Fruit fly (Drosophila melanogaster): ENCODE measurements around the gene Porin2.
A peak's percentile ranks its signal among the peaks of the same experiment; 100 is the strongest.

Gene Porin2

dm6 chr2L:10800877-10801719 lies 45.7 kb downstream of the Porin2 start, which contains the start of gene CG31869:
TSS of gene CG31869 (minus strand) at chr2L:10801109.
- TF ChIP-seq Snoo (tag; optimal IDR thresholded peaks at IDR 0.05), result no peak
- TF ChIP-seq CG32121 (GFP tag; IDR thresholded peaks at IDR 0.05), result peak; percentile 52
- peak; percentile 11 for TF ChIP-seq CG14655 (GFP tag; optimal IDR thresholded peaks at IDR 0.05)
- TF ChIP-seq CG4496 (GFP tag; IDR thresholded peaks at IDR 0.05), result peak; percentile 63; the same call in 2 of the 3 replicates
- peak; percentile 10 for TF ChIP-seq CG34367 (tag; optimal IDR thresholded peaks at IDR 0.05)
- TF ChIP-seq CG8301 (tag; optimal IDR thresholded peaks at IDR 0.05), result no peak
- TF ChIP-seq rn (GFP tag; IDR thresholded peaks at IDR 0.05), result 0 out of 2 replicates have a peak, but pooled peaks have one; percentile 14
- peak; percentile 63; the same call in 1 of the 3 replicates for TF ChIP-seq fd96Ca (GFP tag; IDR thresholded peaks at IDR 0.05)
- TF ChIP-seq CG13204 (GFP tag; optimal IDR thresholded peaks at IDR 0.05), result peak; percentile 78
- peak; percentile 7 for TF ChIP-seq CG9948 (tag; optimal IDR thresholded peaks at IDR 0.05)
- TF ChIP-seq Ets98B (GFP tag; IDR thresholded peaks at IDR 0.05), result peak; percentile 43; the same call in 1 of the 2 replicates
- TF ChIP-seq CG17806 (tag; optimal IDR thresholded peaks at IDR 0.05), result peak; percentile 7
- TF ChIP-seq D1 (tag; optimal IDR thresholded peaks at IDR 0.05), result no peak
- TF ChIP-seq CG15710 (tag; optimal IDR thresholded peaks at IDR 0.05), result no peak
- no peak for TF ChIP-seq CG10348 (GFP tag; IDR thresholded peaks at IDR 0.05)
- peak; percentile 30 for TF ChIP-seq Pif1A (GFP tag; optimal IDR thresholded peaks at IDR 0.05)
- TF ChIP-seq CG12605 (GFP tag; IDR thresholded peaks at IDR 0.05), result no peak
- TF ChIP-seq CG8159 (tag; optimal IDR thresholded peaks at IDR 0.05), result peak; percentile 6
- no peak for TF ChIP-seq EcR (GFP tag; optimal IDR thresholded peaks at IDR 0.05)
- peak; percentile 19 for TF ChIP-seq Pif1B (GFP tag; optimal IDR thresholded peaks at IDR 0.05)
- peak; percentile 4 for TF ChIP-seq gl (tag; optimal IDR thresholded peaks at IDR 0.05)
